Fruit fly (Drosophila melanogaster) whole organism, wandering third instar larva: ENCODE measurements around the gene CG31928.
A peak's percentile ranks its signal among the peaks of the same experiment; 100 is the strongest.

Source experiments
- Abd-B ChIP-seq: fragments of >200 bp; optimal IDR thresholded peaks from 2 replicates; lab custom pipeline; 2017; ENCODE audit warnings: missing biosample characterization, missing genetic modification characterization
- CG9705 ChIP-seq: fragments of 200-800 bp; sonication (Bioruptor generic); optimal IDR thresholded peaks from 2 replicates; lab custom pipeline; 2018; ENCODE audit warnings: missing biosample characterization, mild to moderate bottlenecking, missing genetic modification characterization
- HLH106 ChIP-seq: fragments of 200-800 bp; optimal IDR thresholded peaks from 3 replicates; lab custom pipeline; 2019; ENCODE audit warnings: missing biosample characterization, mild to moderate bottlenecking, missing genetic modification characterization, moderate library complexity
- Hr78 ChIP-seq: fragments of >200 bp; optimal IDR thresholded peaks from 2 replicates; lab custom pipeline; 2017; ENCODE audit warnings: missing biosample characterization, missing genetic modification characterization
- Myc ChIP-seq: fragments of >200 bp; optimal IDR thresholded peaks from 2 replicates; lab custom pipeline; 2017
- OdsH ChIP-seq: fragments of 200-800 bp; sonication (Bioruptor generic); optimal IDR thresholded peaks from 2 replicates; lab custom pipeline; 2016; ENCODE audit warnings: missing biosample characterization, mild to moderate bottlenecking, missing genetic modification characterization
- Sp1 ChIP-seq: fragments of 200-800 bp; sonication (Bioruptor generic); optimal IDR thresholded peaks from 3 replicates; lab custom pipeline; 2019; ENCODE audit warnings: missing biosample characterization, mild to moderate bottlenecking, missing genetic modification characterization, moderate library complexity
- brk ChIP-seq: fragments of 200-800 bp; sonication (Bioruptor generic); optimal IDR thresholded peaks from 2 replicates; lab custom pipeline; 2016; ENCODE audit warnings: missing biosample characterization, mild to moderate bottlenecking, missing genetic modification characterization
- foxo ChIP-seq, 2 experiments: fragments of 200-800 bp; sonication (Bioruptor generic); optimal IDR thresholded peaks; 2 replicates in 1 of 2; 3 replicates in 1 of 2; lab custom pipeline; 2016 to 2017; ENCODE audit warnings: missing biosample characterization in 2 of 2, missing genetic modification characterization in 2 of 2
- psq ChIP-seq: fragments of 200-800 bp; sonication (Bioruptor generic); optimal IDR thresholded peaks from 3 replicates; lab custom pipeline; 2017; ENCODE audit warnings: missing biosample characterization, mild to moderate bottlenecking, missing genetic modification characterization, moderate library complexity
- sage ChIP-seq: fragments of 200-800 bp; sonication (Bioruptor generic); optimal IDR thresholded peaks from 2 replicates; lab custom pipeline; 2016; ENCODE audit warnings: missing biosample characterization, mild to moderate bottlenecking, missing genetic modification characterization
- sv ChIP-seq: fragments of 200-800 bp; sonication (Bioruptor generic); optimal IDR thresholded peaks from 3 replicates; lab custom pipeline; 2016; ENCODE audit warnings: missing biosample characterization, missing genetic modification characterization
- usp ChIP-seq: fragments of >200 bp; optimal IDR thresholded peaks from 2 replicates; lab custom pipeline; 2017; ENCODE audit warnings: missing biosample characterization, missing genetic modification characterization

Gene CG31928

dm6 chr2L:1535231-1535630 is 43.1 kb downstream of the CG31928 start:
- TF ChIP-seq Abd-B (GFP tag; lab: Kevin White, UChicago) (no peak), foxo (GFP tag; optimal IDR thresholded peaks at IDR 0.05; lab: Kevin White, UChicago) (no peak), Myc (lab: Kevin White, UChicago) (no peak), Sp1 (GFP tag; lab: Kevin White, UChicago) (no peak), brk (GFP tag; lab: Kevin White, UChicago) (no peak), sv (GFP tag; lab: Kevin White, UChicago) (no peak), psq (GFP tag; lab: Kevin White, UChicago) (no peak), CG9705 (GFP tag; lab: Kevin White, UChicago) (no peak), Hr78 (GFP tag; lab: Kevin White, UChicago) (no peak), HLH106 (tag; lab: Kevin White, UChicago) (no peak), OdsH (GFP tag; lab: Kevin White, UChicago) (no peak), usp (GFP tag; lab: Kevin White, UChicago) (no peak)

dm6 chr2L:1538132-1538531 is 46.0 kb downstream of the CG31928 start:
- no peak for TF ChIP-seq sage
- peak in 1 of 2 experiments; percentile 7 for TF ChIP-seq foxo (GFP tag; optimal IDR thresholded peaks at IDR 0.05; lab: Kevin White, UChicago)
- TF ChIP-seq, all 38 proteins: peak for 1
